Fruit fly (Drosophila melanogaster): ENCODE data around the gene CG7384.

DNA sequence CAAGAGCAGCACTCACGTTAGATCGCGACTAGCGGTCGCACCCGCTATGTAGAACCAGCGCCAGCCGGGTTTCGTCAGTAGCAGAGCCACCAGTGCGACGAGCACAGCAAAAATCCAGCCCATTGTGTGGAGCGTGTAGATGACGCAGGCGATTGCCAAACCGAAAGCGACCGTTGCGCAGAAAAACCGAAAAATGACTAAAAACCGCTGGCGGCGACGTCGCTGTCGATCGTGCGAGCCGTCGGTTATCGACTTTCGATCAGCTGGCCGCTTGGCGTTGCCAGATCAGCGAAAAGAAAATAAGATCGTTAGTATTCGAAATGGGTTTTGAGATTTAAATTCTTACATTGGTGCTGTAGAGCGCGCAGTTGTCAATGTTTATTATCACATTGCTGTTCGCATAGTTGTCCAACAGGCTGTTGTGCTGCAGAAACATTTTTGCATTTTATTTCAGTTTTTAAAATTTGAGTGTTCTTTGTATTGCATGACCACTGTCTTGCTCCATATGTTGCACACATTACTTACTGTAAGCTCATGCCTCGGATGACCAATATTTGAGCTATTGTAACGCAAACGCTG is 6.3 kb upstream of the CG7384 start:
- TF ChIP-seq knrl (GFP tag; IDR thresholded peaks at IDR 0.05; ENCODE audit: partially characterized antibody) (no peak; the same call in 2 of the 3 replicates), PHDP (tag; optimal IDR thresholded peaks at IDR 0.05) (no peak), nau (GFP tag; optimal IDR thresholded peaks at IDR 0.05) (peak; percentile 18), Lim3 (GFP tag; IDR thresholded peaks at IDR 0.05) (no peak), Antp (GFP tag; optimal IDR thresholded peaks at IDR 0.05) (peak; percentile 48), CG13424 (tag; optimal IDR thresholded peaks at IDR 0.05) (peak; percentile 51), CG9797 (GFP tag; optimal IDR thresholded peaks at IDR 0.05) (peak; percentile 6), CG15601 (tag; optimal IDR thresholded peaks at IDR 0.05) (no peak), CG15514 (GFP tag; optimal IDR thresholded peaks at IDR 0.05) (no peak), Opbp (GFP tag; IDR thresholded peaks at IDR 0.05; ENCODE audit: partially characterized antibody) (peak; percentile 60; the same call in 2 of the 3 replicates), Drgx (GFP tag; IDR thresholded peaks at IDR 0.05) (peak; percentile 64), sima (GFP tag; optimal IDR thresholded peaks at IDR 0.05) (no peak)
